Fruit fly (Drosophila melanogaster) whole organism, embryonic: ENCODE data around the gene CG6168.

Experiments
- Aef1 ChIP-seq: fragments of 200-800 bp; sonication (Bioruptor generic); IDR thresholded peaks from 3 replicates; pipeline ENCODE4 v1.3.6; 2022; ENCODE audit warnings: missing biosample characterization, missing genetic modification characterization
- CG1024 ChIP-seq: fragments of 200-800 bp; sonication (Bioruptor generic); IDR thresholded peaks from 2 replicates; pipeline ENCODE4 v1.3.6; 2022; ENCODE audit warnings: missing biosample characterization, missing genetic modification characterization
- CG10274 ChIP-seq: fragments of 200-800 bp; sonication (Bioruptor generic); optimal IDR thresholded peaks from 3 replicates; lab custom pipeline; 2017; ENCODE audit warnings: missing biosample characterization, mild to moderate bottlenecking, missing genetic modification characterization
- CG10565 ChIP-seq: fragments of 200-800 bp; sonication (Bioruptor generic); optimal IDR thresholded peaks from 3 replicates; lab custom pipeline; 2016; ENCODE audit warnings: missing biosample characterization, mild to moderate bottlenecking, missing genetic modification characterization
- CG11695 ChIP-seq: fragments of 200-800 bp; sonication (Bioruptor generic); IDR thresholded peaks from 3 replicates; pipeline ENCODE4 v1.3.6; 2022; ENCODE audit warnings: missing biosample characterization, missing genetic modification characterization
- CG11696 ChIP-seq: fragments of 200-800 bp; sonication (Bioruptor generic); IDR thresholded peaks from 2 replicates; pipeline ENCODE4 v1.3.6; 2022; ENCODE audit warnings: missing biosample characterization, missing genetic modification characterization
- CG12299 ChIP-seq: fragments of 200-800 bp; sonication (Bioruptor generic); optimal IDR thresholded peaks from 2 replicates; lab custom pipeline; 2018; ENCODE audit warnings: missing biosample characterization, mild to moderate bottlenecking, missing genetic modification characterization
- CG14050 ChIP-seq: fragments of 200-800 bp; sonication (Bioruptor generic); IDR thresholded peaks from 3 replicates; pipeline ENCODE4 v1.3.6; 2022; ENCODE audit warnings: missing biosample characterization, missing genetic modification characterization
- CG14710 ChIP-seq: fragments of 200-800 bp; sonication (Bioruptor generic); optimal IDR thresholded peaks from 3 replicates; lab custom pipeline; 2019; ENCODE audit warnings: missing biosample characterization, mild to moderate bottlenecking, missing genetic modification characterization, moderate library complexity
- CG14965 ChIP-seq: fragments of 200-800 bp; sonication (Bioruptor generic); optimal IDR thresholded peaks from 2 replicates; lab custom pipeline; 2016; ENCODE audit warnings: missing biosample characterization, missing genetic modification characterization, borderline replicate concordance
- CG15696 ChIP-seq: fragments of 200-800 bp; sonication (Bioruptor generic); optimal IDR thresholded peaks from 2 replicates; lab custom pipeline; 2019; ENCODE audit warnings: missing biosample characterization, mild to moderate bottlenecking, missing genetic modification characterization, moderate library complexity
- CG1647 ChIP-seq: fragments of 200-800 bp; sonication (Bioruptor generic); optimal IDR thresholded peaks from 3 replicates; lab custom pipeline; 2016; ENCODE audit warnings: missing biosample characterization, missing genetic modification characterization
- CG17912 ChIP-seq: fragments of 200-800 bp; sonication (Bioruptor generic); optimal IDR thresholded peaks from 2 replicates; lab custom pipeline; 2018; ENCODE audit warnings: missing biosample characterization, mild to moderate bottlenecking, missing genetic modification characterization
- CG18619 ChIP-seq: fragments of 200-800 bp; sonication (Bioruptor generic); optimal IDR thresholded peaks from 3 replicates; lab custom pipeline; 2017; ENCODE audit warnings: missing biosample characterization, mild to moderate bottlenecking, missing genetic modification characterization
- CG18764 ChIP-seq: fragments of 200-800 bp; sonication (Bioruptor generic); optimal IDR thresholded peaks from 3 replicates; lab custom pipeline; 2016; ENCODE audit warnings: missing biosample characterization, missing genetic modification characterization
- CG30403 ChIP-seq: fragments of 200-800 bp; sonication (Bioruptor generic); optimal IDR thresholded peaks from 3 replicates; lab custom pipeline; 2016; ENCODE audit warnings: missing biosample characterization, missing genetic modification characterization
- CG32532 ChIP-seq: fragments of 200-800 bp; sonication (Bioruptor generic); IDR thresholded peaks from 2 replicates; pipeline ENCODE4 v1.3.6; 2022; ENCODE audit warnings: missing biosample characterization, missing genetic modification characterization
- CG4854 ChIP-seq: fragments of 200-800 bp; sonication (Bioruptor generic); optimal IDR thresholded peaks from 2 replicates; lab custom pipeline; 2016; ENCODE audit warnings: missing biosample characterization, missing genetic modification characterization, inconsistent platforms
- CG8765 ChIP-seq: fragments of 200-800 bp; sonication (Bioruptor generic); IDR thresholded peaks from 2 replicates; pipeline ENCODE4 v1.3.6; 2022; ENCODE audit warnings: missing biosample characterization, missing genetic modification characterization
- CG9797 ChIP-seq: fragments of 200-800 bp; sonication (Bioruptor generic); optimal IDR thresholded peaks from 3 replicates; lab custom pipeline; 2018; ENCODE audit warnings: missing biosample characterization, mild to moderate bottlenecking, missing genetic modification characterization
- CkIIα-i1 ChIP-seq: fragments of 200-800 bp; sonication (Bioruptor generic); IDR thresholded peaks from 2 replicates; pipeline ENCODE4 v1.3.6; 2022; ENCODE audit warnings: missing biosample characterization, missing genetic modification characterization
- D19B ChIP-seq: fragments of 200-800 bp; sonication (Bioruptor generic); optimal IDR thresholded peaks from 2 replicates; lab custom pipeline; 2017; ENCODE audit warnings: missing biosample characterization, mild to moderate bottlenecking, missing genetic modification characterization
- Dip3 ChIP-seq: fragments of 200-800 bp; sonication (Bioruptor generic); optimal IDR thresholded peaks from 3 replicates; lab custom pipeline; 2016; ENCODE audit warnings: missing biosample characterization, missing genetic modification characterization
- Dll ChIP-seq: fragments of 200-800 bp; sonication (Bioruptor generic); IDR thresholded peaks from 4 replicates; pipeline ENCODE4 v1.3.6; 2022; ENCODE audit warnings: missing biosample characterization, missing genetic modification characterization; ENCODE audit not compliant: partially characterized antibody
- GATAe ChIP-seq: fragments of 200-800 bp; sonication (Bioruptor generic); conservative IDR thresholded peaks from 2 replicates; pipeline ENCODE4 v1.3.6; 2022; ENCODE audit warnings: missing biosample characterization, missing genetic modification characterization
- Hmx ChIP-seq: fragments of 200-800 bp; sonication (Bioruptor generic); optimal IDR thresholded peaks from 2 replicates; lab custom pipeline; 2016; ENCODE audit warnings: missing biosample characterization, missing genetic modification characterization
- NFAT ChIP-seq: fragments of 200-800 bp; sonication (Bioruptor generic); IDR thresholded peaks from 2 replicates; pipeline ENCODE4 v1.3.6; 2022; ENCODE audit warnings: missing biosample characterization, missing genetic modification characterization
- NK7.1 ChIP-seq: fragments of 200-800 bp; sonication (Bioruptor generic); optimal IDR thresholded peaks from 3 replicates; lab custom pipeline; 2016; ENCODE audit warnings: missing biosample characterization, missing genetic modification characterization
- Opbp ChIP-seq: fragments of 200-800 bp; sonication (Bioruptor generic); IDR thresholded peaks from 3 replicates; pipeline ENCODE4 v1.3.6; 2022; ENCODE audit warnings: missing biosample characterization, missing genetic modification characterization; ENCODE audit not compliant: partially characterized antibody
- Pdp1 ChIP-seq, 2 experiments: fragments of 200-800 bp; sonication (Bioruptor generic); optimal IDR thresholded peaks; 3 replicates each; lab custom pipeline; 2016; ENCODE audit warnings: missing biosample characterization in 2 of 2, missing genetic modification characterization in 2 of 2, mild to moderate bottlenecking in 1 of 2, moderate library complexity in 1 of 2
- Sin3A ChIP-seq: fragments of >200 bp; optimal IDR thresholded peaks from 2 replicates; lab custom pipeline; 2018
- Spps ChIP-seq: fragments of 200-800 bp; sonication (Bioruptor generic); optimal IDR thresholded peaks from 2 replicates; lab custom pipeline; 2018; ENCODE audit warnings: missing biosample characterization, mild to moderate bottlenecking, missing genetic modification characterization
- Sry-β ChIP-seq: fragments of 200-800 bp; sonication (Bioruptor generic); optimal IDR thresholded peaks from 2 replicates; lab custom pipeline; 2018; ENCODE audit warnings: missing biosample characterization, mild to moderate bottlenecking, missing genetic modification characterization, moderate library complexity
- abd-A ChIP-seq: fragments of 200-800 bp; sonication (Bioruptor generic); optimal IDR thresholded peaks from 3 replicates; lab custom pipeline; 2019; ENCODE audit warnings: missing biosample characterization, mild to moderate bottlenecking, missing genetic modification characterization, moderate library complexity
- ase ChIP-seq: fragments of 200-800 bp; sonication (Bioruptor generic); IDR thresholded peaks from 3 replicates; pipeline ENCODE4 v1.3.6; 2022; ENCODE audit warnings: missing biosample characterization, missing genetic modification characterization
- cwo ChIP-seq: fragments of 200-800 bp; sonication (Bioruptor generic); optimal IDR thresholded peaks from 3 replicates; lab custom pipeline; 2017; ENCODE audit warnings: missing biosample characterization, missing genetic modification characterization, mild to moderate bottlenecking, moderate library complexity, missing genetic modification reagents
- dan ChIP-seq: fragments of 200-800 bp; sonication (Bioruptor generic); IDR thresholded peaks from 2 replicates; pipeline ENCODE4 v1.3.6; 2022; ENCODE audit warnings: missing biosample characterization, missing genetic modification characterization
- ems ChIP-seq: fragments of 200-800 bp; sonication (Bioruptor generic); optimal IDR thresholded peaks from 3 replicates; lab custom pipeline; 2016; ENCODE audit warnings: missing biosample characterization, missing genetic modification characterization
- fd64A ChIP-seq: fragments of 200-800 bp; sonication (Bioruptor generic); optimal IDR thresholded peaks from 3 replicates; lab custom pipeline; 2018; ENCODE audit warnings: missing biosample characterization, mild to moderate bottlenecking, missing genetic modification characterization
- kah ChIP-seq: fragments of 200-800 bp; sonication (Bioruptor generic); optimal IDR thresholded peaks from 2 replicates; lab custom pipeline; 2018; ENCODE audit warnings: missing biosample characterization, mild to moderate bottlenecking, missing genetic modification characterization
- lmd ChIP-seq: fragments of 200-800 bp; sonication (Bioruptor generic); IDR thresholded peaks from 2 replicates; pipeline ENCODE4 v1.3.6; 2022; ENCODE audit warnings: missing biosample characterization, missing genetic modification characterization
- mam ChIP-seq: fragments of 200-800 bp; sonication (Bioruptor generic); optimal IDR thresholded peaks from 3 replicates; lab custom pipeline; 2016; ENCODE audit warnings: missing biosample characterization, missing genetic modification characterization
- onecut ChIP-seq: fragments of 200-800 bp; sonication (Bioruptor generic); IDR thresholded peaks from 2 replicates; pipeline ENCODE4 v1.3.6; 2022; ENCODE audit warnings: missing biosample characterization, missing genetic modification characterization
- pita ChIP-seq: fragments of 200-800 bp; sonication (Bioruptor generic); optimal IDR thresholded peaks from 2 replicates; lab custom pipeline; 2017; ENCODE audit warnings: missing biosample characterization, mild to moderate bottlenecking, missing genetic modification characterization
- repo ChIP-seq: fragments of 200-800 bp; sonication (Bioruptor generic); optimal IDR thresholded peaks from 2 replicates; lab custom pipeline; 2016; ENCODE audit warnings: missing biosample characterization, missing genetic modification characterization
- scrt ChIP-seq: fragments of 200-800 bp; sonication (Bioruptor generic); optimal IDR thresholded peaks from 2 replicates; lab custom pipeline; 2018; ENCODE audit warnings: missing biosample characterization, mild to moderate bottlenecking, missing genetic modification characterization, moderate library complexity
- stc ChIP-seq: fragments of 200-800 bp; sonication (Bioruptor generic); IDR thresholded peaks from 2 replicates; pipeline ENCODE4 v1.3.6; 2022; ENCODE audit warnings: missing biosample characterization, missing genetic modification characterization
- stwl ChIP-seq: fragments of 200-800 bp; sonication (Bioruptor generic); optimal IDR thresholded peaks from 3 replicates; lab custom pipeline; 2018; ENCODE audit warnings: missing biosample characterization, mild to moderate bottlenecking, missing genetic modification characterization, moderate library complexity
- zf30C ChIP-seq: fragments of 200-800 bp; sonication (Bioruptor generic); optimal IDR thresholded peaks from 3 replicates; lab custom pipeline; 2018; ENCODE audit warnings: missing biosample characterization, mild to moderate bottlenecking, missing genetic modification characterization

CG6168 gene

DNA sequence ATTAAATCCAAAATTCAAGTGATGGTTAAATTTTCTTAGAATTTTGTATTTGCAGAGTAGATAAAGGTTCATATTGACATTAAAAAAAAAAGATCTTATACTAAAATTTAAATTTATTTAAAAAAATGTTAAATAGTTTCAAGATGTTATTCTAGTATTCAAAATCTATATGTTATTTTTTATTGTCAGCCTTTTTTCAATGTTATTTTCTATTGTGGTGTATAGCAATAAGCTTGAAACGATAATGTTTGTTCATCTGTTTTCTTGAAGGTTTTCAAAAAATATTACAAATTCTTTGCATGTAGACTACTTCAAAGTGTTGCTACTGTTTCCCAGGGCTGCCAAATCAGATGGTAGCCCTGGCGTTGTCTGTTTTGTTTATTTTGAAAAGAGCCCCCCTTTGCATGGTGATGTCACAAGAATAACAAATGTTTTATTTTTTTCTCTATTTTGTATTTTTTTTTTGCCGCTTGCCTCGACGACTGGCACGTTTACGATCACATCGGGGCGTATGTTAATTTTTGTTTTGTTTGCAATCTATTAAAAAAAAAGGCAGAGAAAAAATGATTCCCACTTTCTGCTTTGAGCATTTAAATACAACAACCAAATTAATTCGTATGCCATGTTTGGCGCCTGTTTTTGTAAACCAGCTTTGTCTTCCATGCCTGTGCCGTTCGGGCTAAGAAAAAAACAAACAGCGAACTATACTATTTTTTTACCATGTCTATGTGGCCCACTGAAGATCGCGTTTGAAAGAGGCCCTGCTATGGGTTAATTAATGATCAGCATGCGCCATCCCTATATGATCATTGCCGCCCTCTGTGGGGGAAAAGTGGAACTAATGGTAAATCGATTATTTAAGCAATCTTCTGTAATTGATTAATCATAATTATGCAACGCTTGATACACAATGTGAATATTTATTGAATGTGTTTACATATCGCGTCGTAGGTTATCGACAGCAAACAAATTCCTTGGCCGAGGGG, 29.5 kb upstream of the CG6168 start:
- TF ChIP-seq cwo (GFP tag; lab: Kevin White, UChicago) (peak; percentile 62), onecut (GFP tag; lab: Robert Waterston, UW) (peak; percentile 10), CG11695 (GFP tag; lab: Robert Waterston, UW) (peak; percentile 31; the same call in 1 of the 3 replicates), stc (peak; percentile 29), Sin3A (no peak), CG18764 (GFP tag; lab: Kevin White, UChicago) (no peak), CkIIα-i1 (GFP tag; lab: Robert Waterston, UW) (no peak), CG10565 (GFP tag; lab: Kevin White, UChicago) (no peak), CG17912 (GFP tag; lab: Kevin White, UChicago) (no peak), stwl (tag; lab: Kevin White, UChicago) (peak; percentile 52), fd64A (GFP tag; lab: Kevin White, UChicago) (peak; percentile 33), CG10274 (GFP tag; lab: Kevin White, UChicago) (no peak), CG1647 (peak; percentile 8), Hmx (GFP tag; lab: Kevin White, UChicago) (no peak), Pdp1 (GFP tag; optimal IDR thresholded peaks at IDR 0.05; lab: Kevin White, UChicago) (peak in 1 of 2 experiments; percentile 76), GATAe (GFP tag; lab: Robert Waterston, UW) (no peak), repo (GFP tag; lab: Kevin White, UChicago) (no peak), abd-A (peak; percentile 90), CG14710 (tag; lab: Kevin White, UChicago) (peak; percentile 65), dan (GFP tag; lab: Robert Waterston, UW) (no peak), lmd (GFP tag; lab: Robert Waterston, UW) (0 out of 2 replicates have a peak, but pooled peaks have one; percentile 42), D19B (no peak), zf30C (GFP tag; lab: Kevin White, UChicago) (peak; percentile 57), Opbp (GFP tag; lab: Robert Waterston, UW) (no peak), CG12299 (tag; lab: Kevin White, UChicago) (peak; percentile 21), CG18619 (GFP tag; lab: Kevin White, UChicago) (peak; percentile 60), Dip3 (GFP tag; lab: Kevin White, UChicago) (peak; percentile 56), CG8765 (GFP tag; lab: Robert Waterston, UW) (no peak), pita (GFP tag; lab: Kevin White, UChicago) (no peak), scrt (peak; percentile 40), ase (GFP tag; lab: Robert Waterston, UW) (peak; percentile 47; the same call in 2 of the 3 replicates), CG1024 (GFP tag; lab: Robert Waterston, UW) (peak; percentile 54), CG30403 (GFP tag; lab: Kevin White, UChicago) (peak; percentile 49), CG32532 (GFP tag; lab: Robert Waterston, UW) (peak; percentile 38), mam (GFP tag; lab: Kevin White, UChicago) (peak; percentile 39), Dll (GFP tag; lab: Robert Waterston, UW) (no peak), CG11696 (GFP tag; lab: Robert Waterston, UW) (peak; percentile 42; the same call in 1 of the 2 replicates), ems (GFP tag; lab: Kevin White, UChicago) (peak; percentile 50), CG4854 (GFP tag; lab: Kevin White, UChicago) (no peak), Spps (tag; lab: Kevin White, UChicago) (peak; percentile 7), Sry-β (GFP tag; lab: Kevin White, UChicago) (no peak), kah (GFP tag; lab: Kevin White, UChicago) (no peak), CG14050 (peak; percentile 30; the same call in 1 of the 3 replicates), CG15696 (tag; lab: Kevin White, UChicago) (peak; percentile 45), Aef1 (GFP tag; lab: Robert Waterston, UW) (peak; percentile 40; the same call in 1 of the 3 replicates), NFAT (GFP tag; lab: Robert Waterston, UW) (peak; percentile 60), NK7.1 (GFP tag; lab: Kevin White, UChicago) (no peak), CG14965 (no peak), CG9797 (GFP tag; lab: Kevin White, UChicago) (no peak)
